Worm (Caenorhabditis elegans) whole organism, L2 larva: ENCODE data around the gene oac-38.

Source experiments
- F13H6.1 ChIP-seq: sonication (generic microtip); optimal IDR thresholded peaks from 2 replicates; lab custom pipeline; 2016; ENCODE audit warnings: missing genetic modification characterization, missing compliant biosample characterization
- R02D3.7 ChIP-seq: fragments of 150-350 bp; optimal IDR thresholded peaks from 2 replicates; lab custom pipeline; 2014; ENCODE audit warnings: missing biosample characterization, missing genetic modification characterization
- Y55F3AM.14 ChIP-seq: fragments of 200-800 bp; sonication (Bioruptor generic); optimal IDR thresholded peaks from 2 replicates; lab custom pipeline; 2018; ENCODE audit warnings: mild to moderate bottlenecking, missing genetic modification characterization, missing compliant biosample characterization
- ZK546.5 ChIP-seq: sonication (generic microtip); optimal IDR thresholded peaks from 2 replicates; lab custom pipeline; 2017; ENCODE audit warnings: missing biosample characterization, missing genetic modification characterization
- aly-2 ChIP-seq: fragments of 150-350 bp; optimal IDR thresholded peaks from 2 replicates; lab custom pipeline; 2014; ENCODE audit warnings: missing biosample characterization, missing genetic modification characterization
- ama-1 ChIP-seq: fragments of 150-350 bp; optimal IDR thresholded peaks from 2 replicates; lab custom pipeline; 2018; ENCODE audit warnings: inconsistent platforms
- ceh-16 ChIP-seq: fragments of 150-350 bp; optimal IDR thresholded peaks from 2 replicates; lab custom pipeline; 2014; ENCODE audit warnings: missing biosample characterization, missing genetic modification characterization
- ceh-82 ChIP-seq: fragments of 150-350 bp; optimal IDR thresholded peaks from 2 replicates; lab custom pipeline; 2014; ENCODE audit warnings: missing biosample characterization, missing genetic modification characterization
- crh-2 ChIP-seq: sonication (generic microtip); optimal IDR thresholded peaks from 2 replicates; lab custom pipeline; 2017; ENCODE audit warnings: missing biosample characterization, missing genetic modification characterization
- dmd-4 ChIP-seq: sonication (generic microtip); optimal IDR thresholded peaks from 2 replicates; lab custom pipeline; 2017; ENCODE audit warnings: missing biosample characterization, missing genetic modification characterization
- egl-27 ChIP-seq: sonication (generic microtip); optimal IDR thresholded peaks from 3 replicates; lab custom pipeline; 2017; ENCODE audit warnings: missing biosample characterization, missing genetic modification reagents, missing genetic modification characterization
- elt-1 ChIP-seq: fragments of 150-350 bp; optimal IDR thresholded peaks from 2 replicates; lab custom pipeline; 2014; ENCODE audit warnings: missing biosample characterization, missing genetic modification characterization
- elt-3 ChIP-seq: sonication (generic microtip); optimal IDR thresholded peaks from 2 replicates; lab custom pipeline; 2017; ENCODE audit warnings: missing biosample characterization, missing genetic modification characterization
- fos-1 ChIP-seq: fragments of 150-350 bp; optimal IDR thresholded peaks from 2 replicates; lab custom pipeline; 2014; ENCODE audit warnings: missing biosample characterization, missing genetic modification characterization
- lin-11 ChIP-seq: fragments of 150-350 bp; sonication (generic microtip); optimal IDR thresholded peaks from 2 replicates; lab custom pipeline; 2014; ENCODE audit warnings: missing biosample characterization, missing genetic modification characterization, inconsistent platforms, mixed read lengths
- lin-13 ChIP-seq: fragments of 150-350 bp; optimal IDR thresholded peaks from 2 replicates; lab custom pipeline; 2014; ENCODE audit warnings: missing biosample characterization, missing genetic modification reagents, missing genetic modification characterization
- lin-39 ChIP-seq: fragments of 150-350 bp; optimal IDR thresholded peaks from 2 replicates; lab custom pipeline; 2014; ENCODE audit warnings: missing biosample characterization, missing genetic modification reagents, missing genetic modification characterization
- mab-5 ChIP-seq: fragments of 150-350 bp; optimal IDR thresholded peaks from 2 replicates; lab custom pipeline; 2014; ENCODE audit warnings: missing biosample characterization, missing genetic modification characterization
- mbf-1 ChIP-seq: sonication (generic microtip); optimal IDR thresholded peaks from 2 replicates; lab custom pipeline; 2017; ENCODE audit warnings: missing biosample characterization, missing genetic modification characterization
- mdl-1 ChIP-seq, 2 experiments: fragments of 150-350 bp in 1 of 2; sonication (generic microtip) in 1 of 2; optimal IDR thresholded peaks; 2 replicates each; lab custom pipeline; 2017; ENCODE audit warnings: missing biosample characterization in 2 of 2, missing genetic modification characterization in 2 of 2
- nhr-10 ChIP-seq: sonication (generic microtip); optimal IDR thresholded peaks from 2 replicates; lab custom pipeline; 2017; ENCODE audit warnings: missing biosample characterization, missing genetic modification characterization
- nhr-11 ChIP-seq: fragments of 150-350 bp; optimal IDR thresholded peaks from 2 replicates; lab custom pipeline; 2014; ENCODE audit warnings: missing biosample characterization, missing genetic modification characterization
- nhr-12 ChIP-seq: fragments of 150-350 bp; optimal IDR thresholded peaks from 2 replicates; lab custom pipeline; 2014; ENCODE audit warnings: missing biosample characterization, missing genetic modification characterization
- nhr-129 ChIP-seq: fragments of 150-350 bp; optimal IDR thresholded peaks from 2 replicates; lab custom pipeline; 2014; ENCODE audit warnings: missing biosample characterization, missing genetic modification characterization
- nhr-237 ChIP-seq: fragments of 150-350 bp; optimal IDR thresholded peaks from 2 replicates; lab custom pipeline; 2014; ENCODE audit warnings: missing biosample characterization, missing genetic modification characterization
- nhr-25 ChIP-seq: fragments of 150-350 bp; sonication (generic microtip); optimal IDR thresholded peaks from 3 replicates; lab custom pipeline; 2014; ENCODE audit warnings: missing biosample characterization, missing genetic modification characterization
- nhr-6 ChIP-seq: fragments of 150-350 bp; optimal IDR thresholded peaks from 2 replicates; lab custom pipeline; 2014; ENCODE audit warnings: missing biosample characterization, missing genetic modification characterization
- nhr-77 ChIP-seq: fragments of 150-350 bp; optimal IDR thresholded peaks from 2 replicates; lab custom pipeline; 2014; ENCODE audit warnings: missing biosample characterization, missing genetic modification characterization
- peb-1 ChIP-seq: fragments of 150-350 bp; optimal IDR thresholded peaks from 2 replicates; lab custom pipeline; 2014; ENCODE audit warnings: missing biosample characterization, missing genetic modification characterization
- sem-4 ChIP-seq: fragments of 150-350 bp; optimal IDR thresholded peaks from 2 replicates; lab custom pipeline; 2014; ENCODE audit warnings: missing biosample characterization, missing genetic modification reagents, missing genetic modification characterization
- skn-1 ChIP-seq: sonication (generic microtip); optimal IDR thresholded peaks from 2 replicates; lab custom pipeline; 2017; ENCODE audit warnings: missing biosample characterization, missing genetic modification characterization
- sma-9 ChIP-seq, 2 experiments: fragments of 150-350 bp in 1 of 2; sonication (generic microtip) in 1 of 2; optimal IDR thresholded peaks; 2 replicates each; lab custom pipeline; 2014 to 2016; ENCODE audit warnings: missing genetic modification characterization in 2 of 2, mild to moderate bottlenecking in 1 of 2, missing biosample characterization in 1 of 2, missing compliant biosample characterization in 1 of 2, missing genetic modification reagents in 1 of 2, moderate library complexity in 1 of 2
- unc-62 ChIP-seq: fragments of 150-350 bp; optimal IDR thresholded peaks from 2 replicates; lab custom pipeline; 2014; ENCODE audit warnings: missing biosample characterization, missing genetic modification reagents, missing genetic modification characterization
- zag-1 ChIP-seq: fragments of 150-350 bp; optimal IDR thresholded peaks from 2 replicates; lab custom pipeline; 2014; ENCODE audit warnings: missing biosample characterization, missing genetic modification characterization

Gene oac-38

DNA sequence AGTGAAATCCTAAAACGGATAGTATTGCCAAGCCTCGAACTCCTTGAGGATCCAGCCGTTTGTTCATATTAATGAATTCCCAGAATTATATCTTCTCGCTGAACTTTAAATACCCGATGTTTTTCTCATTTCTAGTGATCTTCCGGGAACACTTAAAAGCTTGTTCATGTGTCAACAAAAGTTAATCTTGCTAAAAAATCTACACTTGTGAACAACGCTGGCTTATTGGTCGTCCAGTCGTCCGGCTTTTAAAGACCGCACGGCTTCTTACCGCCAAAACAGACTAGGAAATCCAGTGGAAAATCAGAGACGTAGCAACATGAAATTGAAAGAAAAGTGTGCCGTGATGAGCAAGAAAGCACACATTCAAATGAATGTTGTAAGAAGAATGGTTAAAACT is at the start of gene oac-38:
oac-38 (minus strand) TSS at position 101 of the 400 bp plus-strand sequence.
- TF ChIP-seq nhr-237 (tag; lab: Kevin White, UChicago) (no peak), sma-9 (GFP tag; optimal IDR thresholded peaks at IDR 0.05; lab: Kevin White, UChicago) (no peak), sma-9 (tag; optimal IDR thresholded peaks at IDR 0.05; lab: Kevin White, UChicago) (no peak), ama-1 (lab: Kevin White, UChicago) (no peak), unc-62 (GFP tag; lab: Kevin White, UChicago) (no peak), mab-5 (tag; lab: Kevin White, UChicago) (no peak)

DNA sequence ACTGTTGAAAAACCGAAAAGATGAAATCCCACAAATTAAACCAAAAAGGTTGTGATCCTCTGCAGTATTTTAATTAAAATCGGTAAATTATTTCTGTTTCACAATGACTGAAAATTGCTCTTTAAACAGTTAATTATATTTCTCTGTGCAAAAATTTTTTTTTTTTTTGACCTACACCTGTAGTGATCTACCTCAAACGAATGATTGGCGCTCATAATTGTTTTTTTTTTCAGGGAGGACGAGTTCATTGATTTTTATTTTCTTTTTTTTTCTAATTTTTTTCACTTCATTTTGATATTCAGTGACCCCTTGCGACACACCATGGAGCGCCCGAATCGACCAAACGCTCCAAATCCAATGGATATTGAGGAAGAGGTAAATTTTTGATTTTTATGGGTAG is 43.0 kb upstream of the oac-38 start, which contains the start of gene F02H6.2:
F02H6.2 (plus strand) TSS at position 301 of the 400 bp plus-strand sequence.
- TF ChIP-seq nhr-10 (tag; lab: Kevin White, UChicago) (no peak), lin-11 (tag; lab: Kevin White, UChicago) (no peak), dmd-4 (tag; lab: Kevin White, UChicago) (no peak)

DNA sequence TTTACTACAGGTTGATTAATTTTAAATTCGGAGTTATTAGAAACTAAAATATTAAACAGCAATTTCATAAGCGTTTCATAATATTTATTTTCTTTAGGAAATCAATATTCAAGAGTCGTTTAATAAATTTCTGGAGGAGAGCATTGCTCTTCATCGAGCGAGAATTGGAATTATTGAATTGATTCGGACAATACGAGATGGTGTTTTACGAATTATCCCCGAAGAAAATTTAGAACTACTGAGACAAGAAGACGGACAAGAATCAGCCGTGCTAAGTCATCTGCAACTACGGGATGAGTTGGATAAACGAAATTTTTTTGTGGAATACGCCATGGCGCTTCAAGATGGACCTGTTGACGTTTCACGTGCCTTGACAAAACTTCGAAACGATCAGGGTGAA is 41.2 kb upstream of the oac-38 start:
- TF ChIP-seq sem-4, result no peak
- no peak for TF ChIP-seq fos-1 (tag; lab: Kevin White, UChicago)
- TF ChIP-seq R02D3.7 (tag; lab: Kevin White, UChicago), result no peak
- no peak for TF ChIP-seq egl-27 (tag; lab: Kevin White, UChicago)
- TF ChIP-seq sma-9 (GFP tag; optimal IDR thresholded peaks at IDR 0.05; lab: Kevin White, UChicago), result no peak
- no peak for TF ChIP-seq sma-9 (tag; optimal IDR thresholded peaks at IDR 0.05; lab: Kevin White, UChicago)
- TF ChIP-seq elt-3 (tag; lab: Kevin White, UChicago), result no peak
- no peak for TF ChIP-seq mdl-1 (tag; optimal IDR thresholded peaks at IDR 0.05; lab: Kevin White, UChicago)
- TF ChIP-seq nhr-12 (tag; lab: Kevin White, UChicago), result no peak
- TF ChIP-seq skn-1 (tag; lab: Kevin White, UChicago), result no peak
- TF ChIP-seq nhr-11 (tag; lab: Kevin White, UChicago), result no peak
- TF ChIP-seq lin-13 (GFP tag; lab: Kevin White, UChicago), result no peak
- TF ChIP-seq nhr-6 (tag; lab: Kevin White, UChicago), result no peak
- TF ChIP-seq nhr-77 (tag; lab: Kevin White, UChicago), result no peak
- TF ChIP-seq mbf-1 (tag; lab: Kevin White, UChicago), result no peak
- no peak for TF ChIP-seq nhr-25

DNA sequence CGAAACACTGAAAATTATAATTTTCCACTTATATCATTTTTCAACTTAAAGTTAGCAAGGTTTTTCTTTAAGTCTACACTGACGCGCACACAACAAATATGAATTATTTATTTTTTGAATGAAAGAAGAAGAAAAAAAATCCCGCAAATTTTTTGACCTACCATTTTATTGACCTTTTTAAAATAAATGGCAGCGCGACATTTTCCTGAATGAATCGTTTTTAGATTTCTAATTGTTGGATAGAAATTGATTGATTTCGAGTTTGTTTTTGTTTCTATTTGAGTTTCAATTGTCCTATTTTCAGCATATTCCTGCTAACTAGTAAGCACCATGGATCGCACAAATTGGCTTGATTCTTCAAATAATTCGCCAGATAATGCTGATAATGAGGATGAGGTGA is 40.0 kb upstream of the oac-38 start, which contains the start of gene K01G12.3:
K01G12.3 (plus strand) TSS at position 301 of the 400 bp plus-strand sequence.
- TF ChIP-seq ceh-16 (tag; lab: Kevin White, UChicago) (no peak), nhr-77 (tag; lab: Kevin White, UChicago) (no peak), nhr-11 (tag; lab: Kevin White, UChicago) (no peak), nhr-237 (tag; lab: Kevin White, UChicago) (no peak), elt-1 (no peak), nhr-129 (tag; lab: Kevin White, UChicago) (no peak), nhr-6 (tag; lab: Kevin White, UChicago) (no peak)

DNA sequence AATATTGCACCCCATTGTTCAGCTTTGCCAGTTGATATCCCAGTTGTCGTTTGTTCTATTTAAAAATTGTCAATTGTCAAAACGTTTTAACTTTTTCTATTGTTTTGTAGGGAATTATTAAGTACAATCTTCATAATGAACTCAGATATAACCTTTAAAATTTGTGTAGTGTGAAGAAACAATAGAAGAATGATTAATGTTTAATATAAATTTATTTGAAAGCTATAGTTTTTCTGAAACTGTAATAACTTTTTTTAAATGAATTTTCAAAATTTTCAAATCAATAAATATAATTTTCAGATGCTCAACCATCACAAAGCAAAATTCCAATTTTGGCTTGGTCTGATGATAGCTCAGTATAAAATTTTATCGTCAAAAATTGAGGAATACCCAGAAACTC is 38.8 kb upstream of the oac-38 start, which contains the start of gene K01G12.22:
K01G12.22 (plus strand) TSS at position 301 of the 400 bp plus-strand sequence.
- TF ChIP-seq lin-39 (tag; lab: Kevin White, UChicago), result no peak
- TF ChIP-seq dmd-4 (tag; lab: Kevin White, UChicago), result no peak
- no peak for TF ChIP-seq unc-62 (GFP tag; lab: Kevin White, UChicago)
- no peak for TF ChIP-seq aly-2
- TF ChIP-seq peb-1 (tag; lab: Kevin White, UChicago), result no peak
- no peak for TF ChIP-seq mab-5 (tag; lab: Kevin White, UChicago)
- TF ChIP-seq elt-1, result no peak
- no peak for TF ChIP-seq crh-2
- TF ChIP-seq zag-1 (tag; lab: Kevin White, UChicago), result no peak
- TF ChIP-seq fos-1 (tag; lab: Kevin White, UChicago), result no peak
- no peak for TF ChIP-seq F13H6.1 (tag; lab: Kevin White, UChicago)
- TF ChIP-seq nhr-25, result no peak
- TF ChIP-seq sma-9 (GFP tag; optimal IDR thresholded peaks at IDR 0.05; lab: Kevin White, UChicago), result no peak
- TF ChIP-seq sma-9 (tag; optimal IDR thresholded peaks at IDR 0.05; lab: Kevin White, UChicago), result no peak
- TF ChIP-seq ceh-16 (tag; lab: Kevin White, UChicago), result no peak
- no peak for TF ChIP-seq ceh-82 (tag; lab: Kevin White, UChicago)
- no peak for TF ChIP-seq Y55F3AM.14
- TF ChIP-seq mdl-1 (tag; optimal IDR thresholded peaks at IDR 0.05; lab: Kevin White, UChicago), result no peak
- TF ChIP-seq nhr-12 (tag; lab: Kevin White, UChicago), result no peak
- TF ChIP-seq ZK546.5 (tag; lab: Kevin White, UChicago), result no peak
